In the genomic region with DNA sequence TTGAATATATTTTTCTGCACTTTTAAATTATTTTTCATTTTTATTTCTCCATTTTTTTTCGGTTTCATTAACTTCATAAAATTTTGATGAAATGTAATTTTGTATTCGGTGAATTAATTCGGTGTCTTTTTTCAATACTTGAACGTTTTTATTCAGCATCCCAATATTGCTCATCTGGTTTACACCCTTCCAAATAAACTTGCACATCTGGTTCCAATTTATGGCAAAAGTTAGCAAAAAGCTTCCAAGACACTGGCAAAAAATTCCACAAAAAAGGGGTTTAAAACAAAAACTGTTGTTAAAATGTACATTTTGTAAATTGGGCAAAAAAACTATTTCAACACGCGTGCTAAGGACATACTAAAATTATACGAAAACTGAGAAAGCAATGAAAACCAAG, we compare ENCODE assay signal across 2 worm cellular contexts.
TF ChIP-seq lines count a peak whose summit lies in the region.

No protein-coding gene starts in this region.

TF ChIP-seq in whole organism, L1 larva, 84 proteins besides CTCF, POLR2A, EP300 and RAD21:
- TF ChIP-seq nhr-84 (tag; optimal IDR thresholded peaks at IDR 0.05; lab: Kevin White, UChicago) (no peak), sptf-1 (tag; optimal IDR thresholded peaks at IDR 0.05; lab: Kevin White, UChicago) (no peak), fkh-4 (tag; optimal IDR thresholded peaks at IDR 0.05; lab: Kevin White, UChicago; ENCODE audit: borderline replicate concordance) (peak; percentile 67), dsc-1 (tag; optimal IDR thresholded peaks at IDR 0.05; lab: Kevin White, UChicago) (peak; percentile 93), fkh-10 (GFP tag; optimal IDR thresholded peaks at IDR 0.05; lab: Kevin White, UChicago) (no peak), aly-2 (tag; optimal IDR thresholded peaks at IDR 0.05; lab: Kevin White, UChicago) (no peak), ztf-4 (tag; optimal IDR thresholded peaks at IDR 0.05; lab: Kevin White, UChicago) (no peak)
TF ChIP-seq in whole organism, L1 larva: peak in this region for 2.

TF ChIP-seq in whole organism, L4 larva, 104 proteins besides CTCF, POLR2A, EP300 and RAD21:
- TF ChIP-seq aha-1 (tag; lab: Kevin White, UChicago) (peak; percentile 28), mes-2 (tag; optimal IDR thresholded peaks at IDR 0.05; lab: Kevin White, UChicago; ENCODE audit: poor library complexity, severe bottlenecking) (no peak)

Comparison
In these comparisons a context has a peak if more than half of its experiments do, and no peak if none do; other contexts are left out.
1. Of the 29 proteins assayed by ChIP-seq in both whole organism, L4 larva and whole organism, L1 larva: peak only in whole organism, L4 larva: aha-1; only in whole organism, L1 larva: none; in both: none; in neither: 28.